Worm (Caenorhabditis elegans) whole organism, early embryonic: ENCODE results near the gene T14B4.9.

Source experiments
- B0310.2 ChIP-seq: sonication (generic microtip); optimal IDR thresholded peaks from 2 replicates; lab custom pipeline; 2016; ENCODE audit warnings: mild to moderate bottlenecking, missing genetic modification characterization, missing compliant biosample characterization
- F13C5.2 ChIP-seq: sonication (generic microtip); optimal IDR thresholded peaks from 2 replicates; lab custom pipeline; 2017; ENCODE audit warnings: mild to moderate bottlenecking, missing genetic modification characterization, inconsistent platforms, missing compliant biosample characterization
- aly-1 ChIP-seq: sonication (generic microtip); optimal IDR thresholded peaks from 2 replicates; lab custom pipeline; 2016; ENCODE audit warnings: missing genetic modification characterization, missing compliant biosample characterization
- ama-1 ChIP-seq: fragments of 150-350 bp; optimal IDR thresholded peaks from 2 replicates; lab custom pipeline; 2014
- ceh-13 ChIP-seq: fragments of 200-800 bp; sonication (Bioruptor generic); optimal IDR thresholded peaks from 2 replicates; lab custom pipeline; 2018; ENCODE audit warnings: mild to moderate bottlenecking, missing genetic modification characterization, missing compliant biosample characterization
- ceh-36 ChIP-seq: sonication (generic microtip); optimal IDR thresholded peaks from 2 replicates; lab custom pipeline; 2016; ENCODE audit warnings: missing genetic modification characterization, inconsistent platforms, missing compliant biosample characterization
- ets-7 ChIP-seq: sonication (generic microtip); optimal IDR thresholded peaks from 2 replicates; lab custom pipeline; 2016; ENCODE audit warnings: missing genotype, missing genetic modification characterization, missing compliant biosample characterization
- flt-1 ChIP-seq: fragments of 200-800 bp; sonication (Bioruptor generic); IDR thresholded peaks from 2 replicates; pipeline ENCODE4 v1.3.6; 2022; ENCODE audit warnings: missing genetic modification characterization, missing compliant biosample characterization
- hmbx-1 ChIP-seq: sonication (generic microtip); optimal IDR thresholded peaks from 2 replicates; lab custom pipeline; 2016; ENCODE audit warnings: mild to moderate bottlenecking, missing genetic modification characterization, missing compliant biosample characterization
- hmg-4 ChIP-seq: fragments of 200-800 bp; sonication (Bioruptor generic); optimal IDR thresholded peaks from 2 replicates; lab custom pipeline; 2018; ENCODE audit warnings: mild to moderate bottlenecking, missing genetic modification characterization, missing compliant biosample characterization
- hnd-1 ChIP-seq: sonication (generic microtip); optimal IDR thresholded peaks from 2 replicates; lab custom pipeline; 2016; ENCODE audit warnings: missing genetic modification characterization, missing compliant biosample characterization
- pes-1 ChIP-seq: fragments of 200-800 bp; sonication (Bioruptor generic); IDR thresholded peaks from 2 replicates; pipeline ENCODE4 v1.3.6; 2022; ENCODE audit warnings: missing genetic modification reagents, missing genetic modification characterization, missing compliant biosample characterization
- scrt-1 ChIP-seq: fragments of 200-800 bp; sonication (Bioruptor generic); IDR thresholded peaks from 2 replicates; pipeline ENCODE4 v1.3.6; 2022; ENCODE audit warnings: missing genetic modification characterization, missing compliant biosample characterization
- sea-1 ChIP-seq: fragments of 200-800 bp; sonication (Bioruptor generic); conservative IDR thresholded peaks from 2 replicates; pipeline ENCODE4 v1.3.6; 2022; ENCODE audit warnings: missing genetic modification characterization, missing compliant biosample characterization
- tbx-11 ChIP-seq: fragments of 200-800 bp; sonication (Bioruptor generic); IDR thresholded peaks from 2 replicates; pipeline ENCODE4 v1.3.6; 2022; ENCODE audit warnings: missing genetic modification characterization, missing compliant biosample characterization
- tbx-37 ChIP-seq: fragments of 200-800 bp; sonication (Bioruptor generic); conservative IDR thresholded peaks from 2 replicates; pipeline ENCODE4 v1.3.6; 2022; ENCODE audit warnings: missing genetic modification reagents, missing genetic modification characterization, missing compliant biosample characterization
- tra-4 ChIP-seq: sonication (generic microtip); optimal IDR thresholded peaks from 2 replicates; lab custom pipeline; 2017; ENCODE audit warnings: missing genetic modification characterization, missing compliant biosample characterization

Gene T14B4.9

DNA sequence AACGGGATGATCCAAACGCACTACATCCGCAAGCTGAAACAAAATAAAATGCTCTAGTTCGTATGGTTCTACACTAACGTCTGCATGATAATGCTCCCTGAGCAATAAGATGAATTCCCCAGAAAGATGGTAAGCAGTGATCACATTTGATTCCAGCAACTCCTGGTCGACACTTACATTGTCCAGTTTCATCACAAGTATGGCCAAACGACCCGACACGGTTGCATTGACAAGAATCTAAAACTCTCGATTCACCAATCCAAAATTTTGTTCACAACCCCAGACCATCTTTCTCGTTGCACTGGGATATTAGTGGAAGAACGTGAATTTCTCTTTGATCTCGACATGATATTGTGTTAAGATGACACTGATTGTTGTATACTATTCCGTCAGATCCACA is 36.4 kb upstream of the T14B4.9 start:
- TF ChIP-seq hmg-4 (GFP tag; lab: Kevin White, UChicago) (no peak), tbx-37 (GFP tag; lab: Robert Waterston, UW) (no peak), scrt-1 (0 out of 2 replicates have a peak, but pooled peaks have one; percentile 40)

DNA sequence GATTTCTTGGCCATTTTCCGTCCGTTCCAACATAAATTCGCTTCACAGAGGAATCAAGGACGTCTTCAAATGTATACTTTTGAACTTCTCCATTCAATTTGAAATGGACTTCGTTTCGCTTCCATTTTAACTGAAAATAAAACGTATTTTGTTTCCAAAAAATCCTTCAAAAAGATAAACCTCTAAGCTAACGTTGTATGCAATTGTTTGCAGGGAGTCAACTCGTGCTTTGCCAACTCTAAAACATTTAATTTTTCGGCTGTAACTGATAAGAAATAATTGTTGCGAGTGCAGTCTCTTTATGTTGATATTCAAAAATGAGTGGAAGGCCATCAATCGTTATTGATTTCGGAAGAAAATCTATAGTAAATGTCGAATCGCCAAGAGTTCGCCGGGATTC is 34.4 kb upstream of the T14B4.9 start, which contains the start of gene F41G3.18:
F41G3.18 (plus strand) TSS at position 301 of the 400 bp plus-strand sequence.
- TF ChIP-seq hnd-1, result no peak
- no peak for TF ChIP-seq tbx-37 (GFP tag; lab: Robert Waterston, UW)
- no peak for TF ChIP-seq ceh-13 (GFP tag; lab: Kevin White, UChicago)
- TF ChIP-seq pes-1 (GFP tag; lab: Robert Waterston, UW), result no peak

DNA sequence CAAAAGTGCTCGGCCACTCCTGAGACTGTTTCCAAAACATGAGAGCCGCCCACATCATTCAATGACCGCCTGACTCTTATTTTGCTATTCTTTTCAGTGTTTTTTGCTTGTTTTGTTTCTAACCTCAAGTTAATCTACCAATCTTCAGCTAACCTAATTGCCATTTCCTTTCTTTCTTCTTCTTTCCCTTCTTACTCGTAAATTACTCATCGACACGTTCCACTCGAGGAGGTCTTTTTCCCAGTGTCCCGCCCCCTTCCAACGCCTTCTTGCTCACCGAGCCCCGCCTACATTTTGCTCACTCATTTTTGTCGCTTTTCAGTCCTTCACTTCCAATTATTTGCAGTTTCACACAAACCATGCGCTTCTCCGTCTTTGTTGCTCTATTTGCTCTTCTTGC is 31.1 kb upstream of the T14B4.9 start, which contains the start of gene nlp-50:
nlp-50 (plus strand) TSS at position 301 of the 400 bp plus-strand sequence.
- TF ChIP-seq tbx-11 (GFP tag; lab: Robert Waterston, UW), result no peak
- TF ChIP-seq ceh-36 (tag; lab: Kevin White, UChicago), result no peak
- TF ChIP-seq pes-1 (GFP tag; lab: Robert Waterston, UW), result no peak
- TF ChIP-seq hmbx-1 (tag; lab: Kevin White, UChicago), result no peak
- TF ChIP-seq F13C5.2 (tag; lab: Kevin White, UChicago), result no peak
- no peak for TF ChIP-seq B0310.2 (tag; lab: Kevin White, UChicago)
- no peak for TF ChIP-seq tbx-37 (GFP tag; lab: Robert Waterston, UW)
- TF ChIP-seq ama-1, result no peak
- TF ChIP-seq scrt-1, result no peak
- no peak for TF ChIP-seq ets-7
- no peak for TF ChIP-seq hmg-4 (GFP tag; lab: Kevin White, UChicago)
- no peak for TF ChIP-seq hnd-1

DNA sequence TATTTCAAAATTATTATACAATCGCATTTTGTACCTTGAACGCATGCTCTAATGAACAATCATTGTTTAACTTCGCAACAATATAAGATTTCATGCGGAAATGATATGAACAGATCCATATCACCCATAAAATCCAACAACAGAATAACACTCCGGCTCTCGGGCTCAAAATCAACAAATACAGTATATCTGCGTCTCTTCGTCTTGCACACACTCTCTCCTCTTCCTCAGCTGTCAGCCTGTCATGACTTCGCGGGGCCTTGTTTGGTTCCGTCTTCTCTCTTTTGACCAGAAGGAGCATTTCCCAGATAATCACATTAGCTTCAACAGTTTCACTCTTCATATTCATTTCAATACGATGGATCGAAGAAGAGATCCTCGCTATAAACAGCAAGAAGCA is 22.6 kb upstream of the T14B4.9 start, which contains the start of gene F41G3.3:
F41G3.3 (plus strand) TSS at position 301 of the 400 bp plus-strand sequence.
- TF ChIP-seq ceh-13 (GFP tag; lab: Kevin White, UChicago) (no peak), hmg-4 (GFP tag; lab: Kevin White, UChicago) (no peak), flt-1 (GFP tag; lab: Robert Waterston, UW) (no peak), tbx-37 (GFP tag; lab: Robert Waterston, UW) (no peak), ets-7 (no peak)

DNA sequence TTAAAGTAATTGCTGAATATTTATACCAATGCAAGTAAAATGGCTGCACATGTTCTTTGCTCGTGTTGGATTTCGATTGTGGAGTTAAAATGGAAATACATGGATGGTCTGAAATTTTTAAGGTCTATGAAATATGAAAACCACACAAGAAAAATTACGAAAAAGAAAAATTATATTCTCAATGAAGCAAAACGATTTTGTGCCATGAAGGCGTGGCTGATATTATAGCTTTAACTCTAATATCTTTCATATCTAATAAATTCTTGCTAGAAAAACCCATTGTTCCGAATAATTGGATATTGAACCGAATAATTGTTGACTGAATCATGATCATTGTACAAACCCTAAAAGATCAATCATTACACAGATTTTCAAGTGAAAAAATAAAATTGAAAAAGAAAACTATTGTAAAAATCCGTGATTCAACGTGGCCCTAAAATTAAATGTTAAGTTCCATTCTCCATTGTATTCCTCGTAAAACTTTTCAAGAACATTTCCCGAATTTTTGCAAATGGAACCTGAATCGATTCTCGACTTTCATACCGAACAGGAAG is 21.1 kb upstream of the T14B4.9 start, which contains the start of the genes srx-95 and fis-1:
srx-95 (minus strand) TSS at position 101 of the 554 bp plus-strand sequence.
fis-1 (plus strand) TSS at position 504 of the 554 bp plus-strand sequence.
- TF ChIP-seq scrt-1 (no peak), F13C5.2 (tag; lab: Kevin White, UChicago) (no peak), aly-1 (tag; lab: Kevin White, UChicago) (no peak), sea-1 (no peak), B0310.2 (tag; lab: Kevin White, UChicago) (no peak), pes-1 (GFP tag; lab: Robert Waterston, UW) (no peak), tra-4 (tag; lab: Kevin White, UChicago) (no peak), ama-1 (no peak), flt-1 (GFP tag; lab: Robert Waterston, UW) (no peak), ceh-13 (GFP tag; lab: Kevin White, UChicago) (no peak), hmg-4 (GFP tag; lab: Kevin White, UChicago) (no peak), ets-7 (no peak), tbx-11 (GFP tag; lab: Robert Waterston, UW) (no peak), ceh-36 (tag; lab: Kevin White, UChicago) (no peak), hmbx-1 (tag; lab: Kevin White, UChicago) (no peak), tbx-37 (GFP tag; lab: Robert Waterston, UW) (no peak), hnd-1 (no peak)

DNA sequence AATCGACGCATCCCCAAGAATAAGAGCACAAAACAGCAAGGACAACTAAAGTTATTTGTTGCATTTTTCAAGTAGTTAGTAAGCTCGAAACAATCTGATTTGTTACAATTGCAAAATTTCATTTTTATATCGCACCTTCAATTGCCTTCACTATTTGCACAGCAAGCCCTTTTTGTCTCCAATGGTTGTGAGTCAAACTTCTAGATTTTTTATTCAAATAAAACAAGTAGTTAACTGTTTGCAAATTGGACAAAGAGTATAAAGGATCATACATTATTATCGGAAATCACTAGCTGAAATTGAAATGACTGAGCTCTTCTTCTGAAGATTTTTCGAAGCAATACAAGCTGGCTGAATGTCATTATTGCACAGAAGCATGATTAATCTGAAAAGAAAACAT is 19.2 kb upstream of the T14B4.9 start, which contains the start of gene F41G3.21:
F41G3.21 (minus strand) TSS at position 101 of the 400 bp plus-strand sequence.
- TF ChIP-seq tra-4 (tag; lab: Kevin White, UChicago), result no peak
- TF ChIP-seq tbx-37 (GFP tag; lab: Robert Waterston, UW), result no peak
- no peak for TF ChIP-seq ama-1
- TF ChIP-seq pes-1 (GFP tag; lab: Robert Waterston, UW), result no peak
- TF ChIP-seq tbx-11 (GFP tag; lab: Robert Waterston, UW), result no peak
- TF ChIP-seq flt-1 (GFP tag; lab: Robert Waterston, UW), result no peak
- no peak for TF ChIP-seq ceh-36 (tag; lab: Kevin White, UChicago)
- TF ChIP-seq aly-1 (tag; lab: Kevin White, UChicago), result no peak
- TF ChIP-seq sea-1, result no peak
- TF ChIP-seq F13C5.2 (tag; lab: Kevin White, UChicago), result no peak
- no peak for TF ChIP-seq hmbx-1 (tag; lab: Kevin White, UChicago)
- no peak for TF ChIP-seq ets-7
- no peak for TF ChIP-seq hmg-4 (GFP tag; lab: Kevin White, UChicago)

DNA sequence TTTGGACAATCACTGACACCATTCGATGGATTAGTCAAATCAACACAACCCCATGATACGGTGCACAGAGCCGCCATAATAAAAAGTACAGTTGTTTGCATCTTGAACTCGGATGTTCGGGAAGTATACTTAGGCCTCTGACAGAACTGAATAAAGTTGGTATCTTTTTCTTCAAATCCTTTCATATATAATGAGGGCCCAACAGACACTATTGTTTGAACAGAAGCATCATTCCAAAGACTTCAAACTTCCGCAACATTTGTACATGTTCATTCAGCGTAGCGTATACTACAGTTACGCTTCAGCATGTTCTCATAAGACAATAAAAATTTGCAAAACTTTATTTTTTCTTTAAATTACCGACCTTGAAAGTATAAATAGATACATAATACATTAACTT is 18.4 kb upstream of the T14B4.9 start, which contains the start of gene F41G3.19:
F41G3.19 (minus strand) TSS at position 101 of the 400 bp plus-strand sequence.
- TF ChIP-seq ceh-13 (GFP tag; lab: Kevin White, UChicago) (no peak), ets-7 (no peak), hmbx-1 (tag; lab: Kevin White, UChicago) (no peak), tbx-11 (GFP tag; lab: Robert Waterston, UW) (no peak), F13C5.2 (tag; lab: Kevin White, UChicago) (no peak), ama-1 (no peak), ceh-36 (tag; lab: Kevin White, UChicago) (no peak), hnd-1 (no peak), tra-4 (tag; lab: Kevin White, UChicago) (no peak), pes-1 (GFP tag; lab: Robert Waterston, UW) (no peak), B0310.2 (tag; lab: Kevin White, UChicago) (no peak), sea-1 (no peak), scrt-1 (no peak), aly-1 (tag; lab: Kevin White, UChicago) (no peak), tbx-37 (GFP tag; lab: Robert Waterston, UW) (no peak), hmg-4 (GFP tag; lab: Kevin White, UChicago) (no peak), flt-1 (GFP tag; lab: Robert Waterston, UW) (no peak)
